Worm (Caenorhabditis elegans) whole organism, young adult: ENCODE results near the gene F01D5.3.

Source experiments
- attf-5 ChIP-seq: fragments of 200-800 bp; sonication (Bioruptor generic); optimal IDR thresholded peaks from 2 replicates; lab custom pipeline; 2018; ENCODE audit warnings: mild to moderate bottlenecking, missing genetic modification characterization, missing compliant biosample characterization
- egl-18 ChIP-seq: fragments of 200-800 bp; sonication (Bioruptor generic); IDR thresholded peaks from 2 replicates; pipeline ENCODE4 v1.3.6; 2022; ENCODE audit warnings: missing genetic modification reagents, missing genetic modification characterization, missing compliant biosample characterization
- hlh-26 ChIP-seq: fragments of 200-800 bp; sonication (Bioruptor generic); conservative IDR thresholded peaks from 2 replicates; pipeline ENCODE4 v1.3.6; 2022; ENCODE audit warnings: missing genetic modification reagents, missing genetic modification characterization, missing compliant biosample characterization
- nfyb-1 ChIP-seq: fragments of 200-800 bp; sonication (Bioruptor generic); IDR thresholded peaks from 2 replicates; pipeline ENCODE4 v1.3.6; 2022; ENCODE audit warnings: missing genetic modification reagents, missing genetic modification characterization, missing compliant biosample characterization
- rpc-1 ChIP-seq, 2 experiments: fragments of 150-350 bp in 1 of 2; sonication (generic microtip) in 1 of 2; optimal IDR thresholded peaks; 2 replicates each; lab custom pipeline; 2014 to 2018; ENCODE audit warnings: missing biosample characterization in 1 of 2, missing genetic modification characterization in 1 of 2, missing genetic modification reagents in 1 of 2, missing genotype in 1 of 2
- ztf-3 ChIP-seq: fragments of 200-800 bp; sonication (Bioruptor generic); optimal IDR thresholded peaks from 2 replicates; lab custom pipeline; 2018; ENCODE audit warnings: mild to moderate bottlenecking, missing genetic modification characterization, missing compliant biosample characterization

DNA sequence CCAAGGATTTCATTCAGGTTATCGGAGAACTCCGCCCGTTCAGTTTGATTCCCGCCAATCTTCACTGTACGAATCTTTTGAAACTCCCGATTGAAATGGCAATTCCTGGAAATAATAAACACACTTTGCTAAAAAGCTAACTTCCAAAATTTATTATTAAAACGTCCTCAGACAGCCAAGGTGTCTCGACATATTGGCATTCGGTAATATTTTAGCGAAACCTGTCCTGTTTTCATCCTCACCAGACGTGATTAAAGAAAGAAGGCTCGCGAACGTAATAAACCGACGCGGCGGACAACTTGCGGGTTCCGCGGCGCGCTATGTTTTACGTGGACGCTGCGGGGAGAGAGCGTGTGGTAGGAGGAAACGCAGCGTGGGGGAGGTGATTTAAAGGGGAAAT lies 18.2 kb upstream of the F01D5.3 start:
- no peak for TF ChIP-seq rpc-1 (optimal IDR thresholded peaks at IDR 0.05; lab: Kevin White, UChicago)
- peak; percentile 10 for TF ChIP-seq rpc-1 (tag; optimal IDR thresholded peaks at IDR 0.05; lab: Kevin White, UChicago)
- peak; percentile 43 for TF ChIP-seq ztf-3 (GFP tag; lab: Kevin White, UChicago)
- peak; percentile 12 for TF ChIP-seq attf-5 (GFP tag; lab: Kevin White, UChicago)
- TF ChIP-seq hlh-26 (GFP tag; lab: Robert Waterston, UW) = no peak
- peak; percentile 93 for TF ChIP-seq nfyb-1
- TF ChIP-seq egl-18 = no peak
